Worm (Caenorhabditis elegans) whole organism, L1 larva: ENCODE measurements around the gene srg-45.

Source experiments
- C04F5.9 ChIP-seq: sonication (generic microtip); optimal IDR thresholded peaks from 2 replicates; lab custom pipeline; 2016; ENCODE audit warnings: missing genetic modification characterization, missing compliant biosample characterization
- F16B12.6 ChIP-seq: fragments of 150-350 bp; optimal IDR thresholded peaks from 2 replicates; lab custom pipeline; 2014; ENCODE audit warnings: missing biosample characterization, missing genetic modification characterization
- aly-2 ChIP-seq: fragments of 150-350 bp; optimal IDR thresholded peaks from 2 replicates; lab custom pipeline; 2014; ENCODE audit warnings: missing biosample characterization, missing genetic modification characterization
- ama-1 ChIP-seq: fragments of 150-350 bp; optimal IDR thresholded peaks from 2 replicates; lab custom pipeline; 2014
- ceh-82 ChIP-seq, 3 experiments: fragments of 150-350 bp in 1 of 3; sonication (generic microtip) in 2 of 3; optimal IDR thresholded peaks; 2 replicates each; lab custom pipeline; 2014 to 2017; ENCODE audit warnings: missing biosample characterization in 3 of 3, missing genetic modification characterization in 3 of 3
- dpl-1 ChIP-seq, 3 experiments: fragments of 150-350 bp in 2 of 3; sonication (generic microtip) in 1 of 3; optimal IDR thresholded peaks; 2 replicates each; lab custom pipeline; 2014 to 2017; ENCODE audit warnings: missing biosample characterization in 3 of 3, missing genetic modification characterization in 3 of 3, missing genetic modification reagents in 3 of 3
- efl-1 ChIP-seq, 4 experiments: fragments of 150-350 bp; optimal IDR thresholded peaks in 3 of 4; peaks in 1 of 4; 1 replicate in 1 of 4; 2 replicates in 3 of 4; lab custom pipeline; 2014; ENCODE audit warnings: missing biosample characterization in 2 of 4, missing genetic modification characterization in 2 of 4, missing genetic modification reagents in 2 of 4
- efl-3 ChIP-seq: fragments of 200-800 bp; sonication (Bioruptor generic); optimal IDR thresholded peaks from 2 replicates; lab custom pipeline; 2018; ENCODE audit warnings: mild to moderate bottlenecking, missing genetic modification characterization, missing compliant biosample characterization
- egl-13 ChIP-seq: sonication (generic microtip); optimal IDR thresholded peaks from 2 replicates; lab custom pipeline; 2016; ENCODE audit warnings: missing genotype, missing genetic modification reagents, missing genetic modification characterization, missing compliant biosample characterization
- egl-27 ChIP-seq, 2 experiments: fragments of 150-350 bp in 1 of 2; sonication (generic microtip); optimal IDR thresholded peaks; 3 replicates each; lab custom pipeline; 2017 to 2018; ENCODE audit warnings: missing biosample characterization in 2 of 2, missing genetic modification characterization in 2 of 2, missing genetic modification reagents in 2 of 2
- elt-2 ChIP-seq: sonication (generic microtip); optimal IDR thresholded peaks from 2 replicates; lab custom pipeline; 2016; ENCODE audit warnings: missing genetic modification characterization, mild to moderate bottlenecking, inconsistent platforms, missing compliant biosample characterization, missing genetic modification reagents
- ets-5 ChIP-seq: fragments of 200-800 bp; sonication (Bioruptor generic); IDR thresholded peaks from 2 replicates; pipeline ENCODE4 v1.3.6; 2022; ENCODE audit warnings: missing genetic modification characterization, missing compliant biosample characterization
- fkh-4 ChIP-seq: sonication (generic microtip); optimal IDR thresholded peaks from 2 replicates; lab custom pipeline; 2016; ENCODE audit warnings: missing compliant biosample characterization, missing genetic modification characterization, borderline replicate concordance
- fkh-8 ChIP-seq: sonication (generic microtip); optimal IDR thresholded peaks from 2 replicates; lab custom pipeline; 2016; ENCODE audit warnings: mild to moderate bottlenecking, missing genetic modification characterization, missing compliant biosample characterization
- fos-1 ChIP-seq: fragments of 150-350 bp; optimal IDR thresholded peaks from 2 replicates; lab custom pipeline; 2014; ENCODE audit warnings: missing biosample characterization, missing genetic modification characterization
- lin-14 ChIP-seq: fragments of 200-800 bp; sonication (Bioruptor generic); optimal IDR thresholded peaks from 2 replicates; lab custom pipeline; 2018; ENCODE audit warnings: mild to moderate bottlenecking, missing genetic modification characterization, moderate library complexity, missing compliant biosample characterization
- lin-35 ChIP-seq, 2 experiments: fragments of 150-350 bp; optimal IDR thresholded peaks; 2 replicates each; lab custom pipeline; 2014; ENCODE audit warnings: missing biosample characterization in 2 of 2, missing genetic modification characterization in 2 of 2, missing genetic modification reagents in 2 of 2
- mab-9 ChIP-seq: fragments of 200-800 bp; sonication (Bioruptor generic); IDR thresholded peaks from 2 replicates; pipeline ENCODE4 v1.3.6; 2022; ENCODE audit warnings: missing genetic modification reagents, missing genetic modification characterization, missing compliant biosample characterization
- nhr-12 ChIP-seq: sonication (generic microtip); optimal IDR thresholded peaks from 2 replicates; lab custom pipeline; 2017; ENCODE audit warnings: missing biosample characterization, missing genetic modification characterization
- nhr-237 ChIP-seq: fragments of 150-350 bp; optimal IDR thresholded peaks from 2 replicates; lab custom pipeline; 2014; ENCODE audit warnings: missing biosample characterization, missing genetic modification characterization
- nhr-47 ChIP-seq: sonication (generic microtip); optimal IDR thresholded peaks from 2 replicates; lab custom pipeline; 2016; ENCODE audit warnings: mild to moderate bottlenecking, missing genetic modification characterization, moderate library complexity, missing compliant biosample characterization
- nhr-71 ChIP-seq: sonication (generic microtip); optimal IDR thresholded peaks from 2 replicates; lab custom pipeline; 2016; ENCODE audit warnings: mild to moderate bottlenecking, missing genetic modification characterization, moderate library complexity, missing compliant biosample characterization
- nhr-84 ChIP-seq: sonication (generic microtip); optimal IDR thresholded peaks from 2 replicates; lab custom pipeline; 2017; ENCODE audit warnings: missing biosample characterization, missing genetic modification characterization
- pax-3 ChIP-seq: fragments of 200-800 bp; sonication (Bioruptor generic); optimal IDR thresholded peaks from 2 replicates; lab custom pipeline; 2018; ENCODE audit warnings: mild to moderate bottlenecking, missing genetic modification characterization, moderate library complexity, missing compliant biosample characterization
- pqm-1 ChIP-seq: sonication (generic microtip); optimal IDR thresholded peaks from 3 replicates; lab custom pipeline; 2017; ENCODE audit warnings: missing biosample characterization, missing genetic modification characterization
- snpc-4 ChIP-seq: fragments of 150-350 bp; optimal IDR thresholded peaks from 2 replicates; lab custom pipeline; 2014; ENCODE audit warnings: missing biosample characterization, missing genetic modification characterization
- sox-4 ChIP-seq: sonication (generic microtip); optimal IDR thresholded peaks from 2 replicates; lab custom pipeline; 2016; ENCODE audit warnings: missing genetic modification characterization, missing compliant biosample characterization
- tbx-2 ChIP-seq: sonication (generic microtip); optimal IDR thresholded peaks from 2 replicates; lab custom pipeline; 2016; ENCODE audit warnings: missing genetic modification characterization, missing compliant biosample characterization
- unc-30 ChIP-seq: sonication (generic microtip); optimal IDR thresholded peaks from 2 replicates; lab custom pipeline; 2017; ENCODE audit warnings: missing biosample characterization, missing genetic modification characterization
- unc-62 ChIP-seq: fragments of 150-350 bp; optimal IDR thresholded peaks from 2 replicates; lab custom pipeline; 2014; ENCODE audit warnings: missing biosample characterization, missing genetic modification reagents, missing genetic modification characterization
- unc-86 ChIP-seq: sonication (generic microtip); optimal IDR thresholded peaks from 2 replicates; lab custom pipeline; 2016; ENCODE audit warnings: missing genetic modification characterization, missing compliant biosample characterization
- vab-15 ChIP-seq: sonication (generic microtip); optimal IDR thresholded peaks from 2 replicates; lab custom pipeline; 2017; ENCODE audit warnings: missing genotype, mild to moderate bottlenecking, missing genetic modification characterization, missing compliant biosample characterization
- zip-4 ChIP-seq: fragments of 200-800 bp; sonication (Bioruptor generic); optimal IDR thresholded peaks from 2 replicates; lab custom pipeline; 2018; ENCODE audit warnings: mild to moderate bottlenecking, missing genetic modification characterization, moderate library complexity, missing compliant biosample characterization

srg-45 gene

ce11 chrV:12317894-12318553 lies 10.7 kb downstream of the srg-45 start, which contains the start of the genes R04F11.5 and R04F11.2 (continued):
- TF ChIP-seq mab-9 (GFP tag; lab: Robert Waterston, UW) (no peak), snpc-4 (tag; lab: Kevin White, UChicago) (peak; percentile 74), efl-3 (GFP tag; lab: Kevin White, UChicago) (no peak), pax-3 (tag; lab: Kevin White, UChicago) (peak; percentile 34), unc-30 (no peak), ceh-82 (tag; optimal IDR thresholded peaks at IDR 0.05; lab: Kevin White, UChicago) (peak; percentile 55 to 86 (median 59)), aly-2 (peak; percentile 19), elt-2 (tag; lab: Kevin White, UChicago) (no peak), ama-1 (no peak)
- TF ChIP-seq, all 84 proteins: peak for 46

ce11 chrV:12320274-12320839 lies 13.1 kb downstream of the srg-45 start:
- TF ChIP-seq pax-3 (tag; lab: Kevin White, UChicago) (peak; percentile 1), nhr-47 (peak; percentile 1), sox-4 (no peak), fkh-8 (tag; lab: Kevin White, UChicago) (no peak), lin-35 (GFP tag; optimal IDR thresholded peaks at IDR 0.05; lab: Kevin White, UChicago) (no peak), pqm-1 (tag; lab: Kevin White, UChicago) (no peak), nhr-84 (tag; lab: Kevin White, UChicago) (no peak), nhr-71 (tag; lab: Kevin White, UChicago) (peak; percentile 4), ets-5 (GFP tag; lab: Robert Waterston, UW) (no peak), C04F5.9 (no peak), egl-27 (tag; optimal IDR thresholded peaks at IDR 0.05; lab: Kevin White, UChicago) (no peak), zip-4 (GFP tag; lab: Kevin White, UChicago) (no peak), unc-62 (no peak), dpl-1 (GFP tag; optimal IDR thresholded peaks at IDR 0.05; lab: Kevin White, UChicago) (no peak), efl-1 (optimal IDR thresholded peaks at IDR 0.05; lab: Kevin White, UChicago) (no peak), efl-1 (GFP tag; optimal IDR thresholded peaks at IDR 0.05 in 1 of 2; lab: Kevin White, UChicago) (peak in 1 of 2 experiments; percentile 47)
- TF ChIP-seq, all 84 proteins: peak for 4

ce11 chrV:12326638-12327037 lies 19.3 kb downstream of the srg-45 start:
- TF ChIP-seq efl-1 (optimal IDR thresholded peaks at IDR 0.05; lab: Kevin White, UChicago) (no peak), efl-1 (GFP tag; optimal IDR thresholded peaks at IDR 0.05 in 1 of 2; lab: Kevin White, UChicago) (peak in 1 of 2 experiments; percentile 16), lin-14 (GFP tag; lab: Kevin White, UChicago) (peak; percentile 13), tbx-2 (tag; lab: Kevin White, UChicago) (no peak)

- no peak for TF ChIP-seq egl-13 (tag; lab: Kevin White, UChicago)
- TF ChIP-seq fkh-4 = no peak
- no peak for TF ChIP-seq nhr-237 (tag; lab: Kevin White, UChicago)
- TF ChIP-seq nhr-47 = no peak
- TF ChIP-seq lin-14 (GFP tag; lab: Kevin White, UChicago) = peak; percentile 12
- no peak for TF ChIP-seq nhr-12
- TF ChIP-seq fos-1 (tag; lab: Kevin White, UChicago) = no peak
- no peak for TF ChIP-seq vab-15 (tag; lab: Kevin White, UChicago)
- no peak for TF ChIP-seq efl-1 (optimal IDR thresholded peaks at IDR 0.05; lab: Kevin White, UChicago)
- peak in 1 of 2 experiments; percentile 86 for TF ChIP-seq efl-1 (GFP tag; optimal IDR thresholded peaks at IDR 0.05 in 1 of 2; lab: Kevin White, UChicago)
- no peak for TF ChIP-seq ets-5 (GFP tag; lab: Robert Waterston, UW)
- TF ChIP-seq unc-86 (tag; lab: Kevin White, UChicago) = no peak
- TF ChIP-seq F16B12.6 (tag; lab: Kevin White, UChicago) = no peak
- TF ChIP-seq unc-62 = no peak
Measured at ce11 chrV:12329173-12329572, 21.9 kb downstream of the srg-45 start.
